Worm (Caenorhabditis elegans): Measurements from ENCODE around the gene F44E2.3.

Gene F44E2.3

ce11 chrIII:8795595-8796141 lies 33.4 kb downstream of the F44E2.3 start (continued):
- TF ChIP-seq egl-44 (GFP tag; IDR thresholded peaks at IDR 0.05), result peak; percentile 74
- peak; percentile 91 for TF ChIP-seq ZK185.1 (tag; optimal IDR thresholded peaks at IDR 0.05; ENCODE audit: poor library complexity, severe bottlenecking)
- TF ChIP-seq let-607 (tag; optimal IDR thresholded peaks at IDR 0.05), result peak in 1 of 2 experiments; percentile 68
- TF ChIP-seq B0261.1 (tag; optimal IDR thresholded peaks at IDR 0.05), result no peak
- peak; percentile 95 for TF ChIP-seq attf-5 (GFP tag; optimal IDR thresholded peaks at IDR 0.05)
- TF ChIP-seq F23B12.7 (tag; optimal IDR thresholded peaks at IDR 0.05; ENCODE audit: insufficient read depth), result peak; percentile 18
- TF ChIP-seq K11D2.4 (GFP tag; IDR thresholded peaks at IDR 0.05), result peak; percentile 91
- TF ChIP-seq aptf-2 (GFP tag; conservative IDR thresholded peaks at IDR 0.05), result 0 out of 2 replicates have a peak, but pooled peaks have one; percentile 59
- TF ChIP-seq ama-1 (optimal IDR thresholded peaks at IDR 0.05), result no peak
- TF ChIP-seq ama-1 (GFP tag; optimal IDR thresholded peaks at IDR 0.05), result no peak

ce11 chrIII:8794793-8795192 lies 34.3 kb downstream of the F44E2.3 start:
- TF ChIP-seq F57C9.4 (tag; optimal IDR thresholded peaks at IDR 0.05) (no peak), ztf-3 (GFP tag; optimal IDR thresholded peaks at IDR 0.05) (no peak), akir-1 (GFP tag; optimal IDR thresholded peaks at IDR 0.05) (no peak), lin-26 (GFP tag; IDR thresholded peaks at IDR 0.05) (0 out of 2 replicates have a peak, but pooled peaks have one; percentile 48), athp-1 (tag; optimal IDR thresholded peaks at IDR 0.05) (no peak), ceh-58 (GFP tag; IDR thresholded peaks at IDR 0.05) (no peak), fkh-3 (tag; optimal IDR thresholded peaks at IDR 0.05) (no peak), nfyb-1 (GFP tag; IDR thresholded peaks at IDR 0.05) (0 out of 2 replicates have a peak, but pooled peaks have one; percentile 67), let-526 (GFP tag; IDR thresholded peaks at IDR 0.05) (peak; percentile 18; the same call in 1 of the 2 replicates), ceh-27 (GFP tag; optimal IDR thresholded peaks at IDR 0.05) (peak; percentile 63), F39B2.1 (GFP tag; IDR thresholded peaks at IDR 0.05) (no peak), bed-1 (GFP tag; IDR thresholded peaks at IDR 0.05) (no peak), tbx-9 (tag; optimal IDR thresholded peaks at IDR 0.05; ENCODE audit: borderline replicate concordance) (no peak), bed-2 (GFP tag; IDR thresholded peaks at IDR 0.05) (no peak), madf-8 (GFP tag; conservative IDR thresholded peaks at IDR 0.05) (no peak), hlh-26 (GFP tag; conservative IDR thresholded peaks at IDR 0.05) (no peak), nhr-90 (tag; optimal IDR thresholded peaks at IDR 0.05) (peak; percentile 44), Y53F4B.3 (GFP tag; IDR thresholded peaks at IDR 0.05) (no peak), Y53G8AR.9 (GFP tag; conservative IDR thresholded peaks at IDR 0.05) (0 out of 2 replicates have a peak, but pooled peaks have one; percentile 42), ceh-79 (tag; optimal IDR thresholded peaks at IDR 0.05) (no peak), pbrm-1 (GFP tag; IDR thresholded peaks at IDR 0.05) (peak; percentile 49; the same call in 1 of the 2 replicates), lir-1 (GFP tag; conservative IDR thresholded peaks at IDR 0.05) (0 out of 2 replicates have a peak, but pooled peaks have one; percentile 29), Y79H2A.3 (GFP tag; conservative IDR thresholded peaks at IDR 0.05) (peak; percentile 24; the same call in 1 of the 2 replicates), Y95B8A.8 (GFP tag; IDR thresholded peaks at IDR 0.05) (peak; percentile 78; the same call in 1 of the 2 replicates), lin-40 (tag; optimal IDR thresholded peaks at IDR 0.05) (peak; percentile 43), ama-1 (optimal IDR thresholded peaks at IDR 0.05) (no peak), ama-1 (GFP tag; optimal IDR thresholded peaks at IDR 0.05) (no peak), B0019.2 (GFP tag; conservative IDR thresholded peaks at IDR 0.05) (no peak), T26A5.8 (tag; optimal IDR thresholded peaks at IDR 0.05) (no peak), ztf-18 (tag; optimal IDR thresholded peaks at IDR 0.05) (no peak), attf-5 (GFP tag; optimal IDR thresholded peaks at IDR 0.05) (peak; percentile 73), hsf-1 (GFP tag; IDR thresholded peaks at IDR 0.05) (peak; percentile 69), ceh-40 (GFP tag; IDR thresholded peaks at IDR 0.05) (no peak), madf-6 (GFP tag; IDR thresholded peaks at IDR 0.05) (peak; percentile 85), sdz-38 (tag; optimal IDR thresholded peaks at IDR 0.05) (no peak), die-1 (tag; optimal IDR thresholded peaks at IDR 0.05) (peak; percentile 51), snpc-1.3 (tag; optimal IDR thresholded peaks at IDR 0.05; ENCODE audit: insufficient read depth) (no peak), rcor-1 (GFP tag; IDR thresholded peaks at IDR 0.05) (0 out of 2 replicates have a peak, but pooled peaks have one; percentile 23), lin-35 (GFP tag; optimal IDR thresholded peaks at IDR 0.05) (no peak)
